Fruit fly (Drosophila melanogaster) whole organism: ENCODE measurements around the gene pav.

Experiments used
- CG8478 ChIP-seq: fragments of >200 bp; optimal IDR thresholded peaks from 2 replicates; lab custom pipeline; 2018; ENCODE audit warnings: inconsistent platforms
- Dll ChIP-seq: fragments of >200 bp; optimal IDR thresholded peaks from 2 replicates; lab custom pipeline; 2017
- EcR ChIP-seq, 2 experiments: fragments of >200 bp; optimal IDR thresholded peaks; 2 replicates each; lab custom pipeline; 2017; ENCODE audit warnings: missing biosample characterization in 2 of 2, missing genetic modification characterization in 2 of 2, missing genetic modification reagents in 2 of 2
- pan ChIP-seq: fragments of >200 bp; optimal IDR thresholded peaks from 2 replicates; lab custom pipeline; 2017
- psq ChIP-seq: fragments of >200 bp; optimal IDR thresholded peaks from 2 replicates; lab custom pipeline; 2017
- usp ChIP-seq: fragments of >200 bp; optimal IDR thresholded peaks from 2 replicates; lab custom pipeline; 2017; ENCODE audit warnings: missing biosample characterization, missing genetic modification characterization, mixed read lengths

- TF ChIP-seq EcR (GFP tag; optimal IDR thresholded peaks at IDR 0.05; lab: Kevin White, UChicago) = no peak
- no peak for TF ChIP-seq psq (lab: Kevin White, UChicago)
- TF ChIP-seq Dll (lab: Kevin White, UChicago) = no peak
- TF ChIP-seq usp = no peak
- no peak for TF ChIP-seq CG8478 (lab: Kevin White, UChicago)
- no peak for TF ChIP-seq pan (lab: Kevin White, UChicago)
Observed at dm6 chr3L:4288591-4289056, 46.1 kb downstream of the pav start, which contains the start of gene Hexo1.
